Fruit fly (Drosophila melanogaster): ENCODE measurements around the gene Plp.

DNA sequence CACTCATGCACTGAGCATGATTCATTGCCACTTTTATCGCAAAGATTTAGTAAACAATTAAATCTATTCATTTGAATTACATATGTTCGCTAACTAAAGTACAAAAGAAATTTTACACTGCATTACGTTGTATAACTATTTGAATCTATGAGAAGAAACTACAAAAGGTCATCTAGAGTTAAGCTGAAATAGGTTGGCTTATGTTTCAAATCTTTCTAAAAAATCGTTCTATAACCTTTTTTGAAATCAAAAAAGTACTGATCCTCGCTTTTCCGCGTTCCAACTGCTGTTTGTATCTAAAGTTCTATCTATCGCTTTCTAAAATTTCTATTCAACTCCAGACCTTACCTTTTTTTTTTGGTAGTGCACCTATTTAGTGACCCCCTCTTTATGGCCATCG is 31.2 kb upstream of the Plp start:
- TF ChIP-seq EcR (GFP tag; optimal IDR thresholded peaks at IDR 0.05): no peak
- no peak for TF ChIP-seq gl (tag; optimal IDR thresholded peaks at IDR 0.05)
- TF ChIP-seq CG17806 (tag; optimal IDR thresholded peaks at IDR 0.05): no peak
- TF ChIP-seq D1 (tag; optimal IDR thresholded peaks at IDR 0.05): no peak
- no peak for TF ChIP-seq Pif1A (GFP tag; optimal IDR thresholded peaks at IDR 0.05)
- no peak for TF ChIP-seq Ets98B (GFP tag; IDR thresholded peaks at IDR 0.05)
